Worm (Caenorhabditis elegans) whole organism, L3 larva: ENCODE data around the gene pdcd-2.

ENCODE experiments used
- ama-1 ChIP-seq: fragments of 150-350 bp; optimal IDR thresholded peaks from 2 replicates; lab custom pipeline; 2018
- ceh-16 ChIP-seq: sonication (generic microtip); optimal IDR thresholded peaks from 2 replicates; lab custom pipeline; 2017; ENCODE audit warnings: missing biosample characterization, missing genetic modification characterization
- ceh-9 ChIP-seq: sonication (generic microtip); optimal IDR thresholded peaks from 2 replicates; lab custom pipeline; 2018; ENCODE audit warnings: missing biosample characterization, missing genetic modification characterization
- elt-1 ChIP-seq: fragments of 150-350 bp; optimal IDR thresholded peaks from 2 replicates; lab custom pipeline; 2014; ENCODE audit warnings: missing biosample characterization, missing genetic modification characterization
- elt-2 ChIP-seq: sonication (generic microtip); optimal IDR thresholded peaks from 2 replicates; lab custom pipeline; 2016; ENCODE audit warnings: missing genetic modification reagents, mild to moderate bottlenecking, missing genetic modification characterization, missing compliant biosample characterization
- elt-3 ChIP-seq, 3 experiments: fragments of 150-350 bp in 1 of 3; sonication (generic microtip) in 2 of 3; optimal IDR thresholded peaks; 2 replicates in 2 of 3; 4 replicates in 1 of 3; lab custom pipeline; 2014 to 2017; ENCODE audit warnings: missing biosample characterization in 3 of 3, missing genetic modification characterization in 3 of 3
- nhr-237 ChIP-seq: fragments of 150-350 bp; optimal IDR thresholded peaks from 2 replicates; lab custom pipeline; 2014; ENCODE audit warnings: missing biosample characterization, missing genetic modification characterization
- nhr-25 ChIP-seq: sonication (generic microtip); optimal IDR thresholded peaks from 2 replicates; lab custom pipeline; 2017; ENCODE audit warnings: missing biosample characterization, missing genetic modification characterization
- nhr-28 ChIP-seq: fragments of 150-350 bp; optimal IDR thresholded peaks from 2 replicates; lab custom pipeline; 2014; ENCODE audit warnings: missing biosample characterization, missing genetic modification characterization
- nhr-76 ChIP-seq: fragments of 150-350 bp; sonication (generic microtip); optimal IDR thresholded peaks from 5 replicates; lab custom pipeline; 2014; ENCODE audit warnings: missing biosample characterization, missing genetic modification characterization
- snpc-4 ChIP-seq: fragments of 150-350 bp; optimal IDR thresholded peaks from 2 replicates; lab custom pipeline; 2014; ENCODE audit warnings: missing biosample characterization, missing genetic modification characterization
- unc-62 ChIP-seq: fragments of 150-350 bp; sonication (generic microtip); optimal IDR thresholded peaks from 4 replicates; lab custom pipeline; 2014; ENCODE audit warnings: missing biosample characterization, missing genetic modification reagents, missing genetic modification characterization
- ztf-11 ChIP-seq: fragments of 150-350 bp; optimal IDR thresholded peaks from 2 replicates; lab custom pipeline; 2014; ENCODE audit warnings: missing biosample characterization, missing genetic modification characterization

DNA sequence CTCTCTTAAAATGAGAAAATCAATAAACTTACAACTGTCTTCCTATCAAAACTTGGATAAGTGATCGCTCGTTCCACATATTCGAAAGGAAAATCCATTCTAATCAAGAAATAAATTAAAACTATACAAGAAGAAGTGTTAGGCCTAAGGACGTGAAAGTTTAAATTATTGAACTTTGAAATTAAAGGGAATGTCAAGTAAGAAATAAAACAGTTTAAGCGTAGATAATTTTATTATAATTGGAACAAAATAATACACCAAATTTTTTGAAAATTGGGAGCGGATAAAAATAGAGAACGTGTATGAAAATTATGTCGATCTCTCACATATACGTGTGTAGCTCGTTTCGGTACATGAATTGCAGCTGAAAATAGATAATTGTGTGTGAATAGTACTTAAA lies 11.5 kb upstream of the pdcd-2 start, which contains the start of gene C28A5.6:
- no peak for TF ChIP-seq nhr-76 (tag; lab: Kevin White, UChicago)
- TF ChIP-seq snpc-4 (tag; lab: Kevin White, UChicago), result no peak
- no peak for TF ChIP-seq elt-2
- no peak for TF ChIP-seq ceh-9 (tag; lab: Kevin White, UChicago)
- TF ChIP-seq nhr-237 (tag; lab: Kevin White, UChicago), result no peak
- no peak for TF ChIP-seq ama-1 (lab: Kevin White, UChicago)
- TF ChIP-seq nhr-28 (tag; lab: Kevin White, UChicago), result no peak
- no peak for TF ChIP-seq ceh-16
- no peak for TF ChIP-seq elt-1 (tag; lab: Kevin White, UChicago)
- no peak for TF ChIP-seq unc-62 (GFP tag; lab: Kevin White, UChicago)
- TF ChIP-seq ztf-11 (tag; lab: Kevin White, UChicago), result no peak
- no peak for TF ChIP-seq nhr-25 (tag; lab: Kevin White, UChicago)
- no peak for TF ChIP-seq elt-3 (tag; optimal IDR thresholded peaks at IDR 0.05; lab: Kevin White, UChicago)
